Fruit fly (Drosophila melanogaster) whole organism, pupa: Measurements from ENCODE around the gene CG9592.

ENCODE experiments used
- CG10348 ChIP-seq: fragments of 200-800 bp; sonication (Bioruptor generic); IDR thresholded peaks from 2 replicates; pipeline ENCODE4 v1.3.6; 2022; ENCODE audit warnings: missing biosample characterization, missing genetic modification characterization
- CG12605 ChIP-seq: fragments of 200-800 bp; sonication (Bioruptor generic); IDR thresholded peaks from 2 replicates; pipeline ENCODE4 v1.3.6; 2022; ENCODE audit warnings: missing biosample characterization, missing genetic modification characterization
- CG13204 ChIP-seq: fragments of 200-800 bp; sonication (Bioruptor generic); optimal IDR thresholded peaks from 2 replicates; lab custom pipeline; 2018; ENCODE audit warnings: missing biosample characterization, mild to moderate bottlenecking, missing genetic modification characterization, moderate library complexity
- CG14655 ChIP-seq: fragments of 200-800 bp; sonication (Bioruptor generic); optimal IDR thresholded peaks from 3 replicates; lab custom pipeline; 2017; ENCODE audit warnings: mild to moderate bottlenecking, missing biosample characterization, missing genetic modification reagents, missing genetic modification characterization
- CG15710 ChIP-seq: fragments of 200-800 bp; sonication (Bioruptor generic); optimal IDR thresholded peaks from 2 replicates; lab custom pipeline; 2018; ENCODE audit warnings: missing biosample characterization, mild to moderate bottlenecking, missing genetic modification characterization, moderate library complexity
- CG17806 ChIP-seq: fragments of 200-800 bp; sonication (Bioruptor generic); optimal IDR thresholded peaks from 2 replicates; lab custom pipeline; 2018; ENCODE audit warnings: missing biosample characterization, mild to moderate bottlenecking, missing genetic modification characterization, moderate library complexity
- CG32121 ChIP-seq: fragments of 200-800 bp; sonication (Bioruptor generic); IDR thresholded peaks from 2 replicates; pipeline ENCODE4 v1.3.6; 2022; ENCODE audit warnings: missing biosample characterization, missing genetic modification characterization
- CG34367 ChIP-seq: fragments of 200-800 bp; sonication (Bioruptor generic); optimal IDR thresholded peaks from 2 replicates; lab custom pipeline; 2018; ENCODE audit warnings: missing biosample characterization, mild to moderate bottlenecking, missing genetic modification characterization
- CG4496 ChIP-seq: fragments of 200-800 bp; sonication (Bioruptor generic); IDR thresholded peaks from 3 replicates; pipeline ENCODE4 v1.3.6; 2022; ENCODE audit warnings: missing biosample characterization, missing genetic modification characterization
- CG8159 ChIP-seq: fragments of 200-800 bp; sonication (Bioruptor generic); optimal IDR thresholded peaks from 3 replicates; lab custom pipeline; 2018; ENCODE audit warnings: missing biosample characterization, mild to moderate bottlenecking, missing genetic modification characterization, moderate library complexity
- CG8301 ChIP-seq: fragments of 200-800 bp; sonication (Bioruptor generic); optimal IDR thresholded peaks from 2 replicates; lab custom pipeline; 2018; ENCODE audit warnings: missing biosample characterization, mild to moderate bottlenecking, missing genetic modification characterization
- CG9948 ChIP-seq: fragments of 200-800 bp; sonication (Bioruptor generic); optimal IDR thresholded peaks from 2 replicates; lab custom pipeline; 2018; ENCODE audit warnings: missing biosample characterization, mild to moderate bottlenecking, missing genetic modification characterization, moderate library complexity
- D1 ChIP-seq: fragments of 200-800 bp; sonication (Bioruptor generic); optimal IDR thresholded peaks from 2 replicates; lab custom pipeline; 2018; ENCODE audit warnings: missing biosample characterization, mild to moderate bottlenecking, missing genetic modification characterization, moderate library complexity
- EcR ChIP-seq: fragments of 200-800 bp; sonication (Bioruptor generic); optimal IDR thresholded peaks from 3 replicates; lab custom pipeline; 2019; ENCODE audit warnings: missing biosample characterization, missing genetic modification characterization, mild to moderate bottlenecking, moderate library complexity, missing genetic modification reagents
- Ets98B ChIP-seq: fragments of 200-800 bp; sonication (Bioruptor generic); IDR thresholded peaks from 2 replicates; pipeline ENCODE4 v1.3.6; 2022; ENCODE audit warnings: missing biosample characterization, missing genetic modification characterization
- Pif1A ChIP-seq: fragments of 200-800 bp; sonication (Bioruptor generic); optimal IDR thresholded peaks from 3 replicates; lab custom pipeline; 2016; ENCODE audit warnings: missing biosample characterization, missing genetic modification characterization
- Pif1B ChIP-seq: fragments of 200-800 bp; sonication (Bioruptor generic); optimal IDR thresholded peaks from 3 replicates; lab custom pipeline; 2016; ENCODE audit warnings: missing biosample characterization, missing genetic modification characterization
- Snoo ChIP-seq: fragments of 200-800 bp; sonication (Bioruptor generic); optimal IDR thresholded peaks from 3 replicates; lab custom pipeline; 2017; ENCODE audit warnings: missing biosample characterization, mild to moderate bottlenecking, missing genetic modification characterization, inconsistent platforms
- fd96Ca ChIP-seq: fragments of 200-800 bp; sonication (Bioruptor generic); IDR thresholded peaks from 3 replicates; pipeline ENCODE4 v1.3.6; 2022; ENCODE audit warnings: missing biosample characterization, missing genetic modification characterization
- gl ChIP-seq: fragments of 200-800 bp; sonication (Bioruptor generic); optimal IDR thresholded peaks from 2 replicates; lab custom pipeline; 2018; ENCODE audit warnings: missing biosample characterization, mild to moderate bottlenecking, missing genetic modification characterization
- rn ChIP-seq: fragments of 200-800 bp; sonication (Bioruptor generic); IDR thresholded peaks from 2 replicates; pipeline ENCODE4 v1.3.6; 2022; ENCODE audit warnings: missing biosample characterization, missing genetic modification characterization

Gene CG9592

DNA sequence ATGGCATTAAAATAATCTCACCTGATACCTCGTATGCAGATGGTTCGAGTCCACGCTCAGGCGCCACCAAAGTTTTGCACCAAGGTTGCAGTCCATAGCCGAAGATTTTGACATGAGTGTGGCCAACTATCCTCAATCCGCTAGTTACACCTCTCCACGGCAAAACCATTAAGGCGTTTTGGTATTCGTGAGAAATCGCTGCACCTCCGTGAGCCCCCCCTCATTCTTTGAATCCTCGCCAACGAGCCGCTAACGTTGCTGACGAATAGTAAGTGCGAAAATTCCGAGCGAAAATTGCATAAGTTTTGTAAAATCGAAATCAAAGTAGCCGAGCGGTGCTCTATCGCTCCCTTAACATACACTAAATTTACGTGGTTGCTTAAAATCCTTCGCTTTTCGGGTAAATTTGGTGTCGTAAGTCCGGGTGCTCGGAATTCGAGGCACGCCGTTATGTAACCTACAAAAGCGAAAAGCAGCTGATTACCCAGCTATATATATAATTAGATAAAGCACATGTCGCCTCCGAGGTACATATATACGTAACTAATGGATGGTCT is 19.9 kb downstream of the CG9592 start, which contains the start of gene Mpcp2:
Mpcp2 (plus strand) TSS at position 217 of the 557 bp plus-strand sequence.
- TF ChIP-seq CG12605 (GFP tag; lab: Robert Waterston, UW) (0 out of 2 replicates have a peak, but pooled peaks have one; percentile 8), gl (no peak), D1 (tag; lab: Kevin White, UChicago) (peak; percentile 89), CG4496 (GFP tag; lab: Robert Waterston, UW) (peak; percentile 42; the same call in 1 of the 3 replicates), EcR (GFP tag; lab: Kevin White, UChicago) (peak; percentile 32), Ets98B (GFP tag; lab: Robert Waterston, UW) (peak; percentile 6; the same call in 1 of the 2 replicates), fd96Ca (GFP tag; lab: Robert Waterston, UW) (no peak), Pif1B (GFP tag; lab: Kevin White, UChicago) (no peak)

- no peak for TF ChIP-seq Snoo (tag; lab: Kevin White, UChicago)
- TF ChIP-seq CG34367 (tag; lab: Kevin White, UChicago): peak; percentile 68
- TF ChIP-seq CG9948 (tag; lab: Kevin White, UChicago): peak; percentile 31
- TF ChIP-seq EcR (GFP tag; lab: Kevin White, UChicago): peak; percentile 21
- 0 out of 2 replicates have a peak, but pooled peaks have one; percentile 25 for TF ChIP-seq rn (GFP tag; lab: Robert Waterston, UW)
- no peak for TF ChIP-seq CG10348 (GFP tag; lab: Robert Waterston, UW)
- TF ChIP-seq CG4496 (GFP tag; lab: Robert Waterston, UW): peak; percentile 85; the same call in 2 of the 3 replicates
- no peak for TF ChIP-seq fd96Ca (GFP tag; lab: Robert Waterston, UW)
- peak; percentile 61 for TF ChIP-seq CG13204 (GFP tag; lab: Kevin White, UChicago)
- TF ChIP-seq Ets98B (GFP tag; lab: Robert Waterston, UW): peak; percentile 70
- peak; percentile 86 for TF ChIP-seq gl
- peak; percentile 45 for TF ChIP-seq CG8301 (tag; lab: Kevin White, UChicago)
- TF ChIP-seq CG32121: peak; percentile 67
- no peak for TF ChIP-seq D1 (tag; lab: Kevin White, UChicago)
- TF ChIP-seq CG8159 (tag; lab: Kevin White, UChicago): peak; percentile 69
- peak; percentile 59 for TF ChIP-seq CG17806 (tag; lab: Kevin White, UChicago)
- peak; percentile 12; the same call in 1 of the 2 replicates for TF ChIP-seq CG12605 (GFP tag; lab: Robert Waterston, UW)
- peak; percentile 45 for TF ChIP-seq Pif1B (GFP tag; lab: Kevin White, UChicago)
- peak; percentile 70 for TF ChIP-seq Pif1A (GFP tag; lab: Kevin White, UChicago)
- TF ChIP-seq CG14655 (GFP tag; lab: Kevin White, UChicago): peak; percentile 75
- TF ChIP-seq CG15710 (tag; lab: Kevin White, UChicago): peak; percentile 64
- TF ChIP-seq, all 21 proteins: peak for 17
Observed at dm6 chr3L:14543971-14544655, 26.5 kb downstream of the CG9592 start.

DNA sequence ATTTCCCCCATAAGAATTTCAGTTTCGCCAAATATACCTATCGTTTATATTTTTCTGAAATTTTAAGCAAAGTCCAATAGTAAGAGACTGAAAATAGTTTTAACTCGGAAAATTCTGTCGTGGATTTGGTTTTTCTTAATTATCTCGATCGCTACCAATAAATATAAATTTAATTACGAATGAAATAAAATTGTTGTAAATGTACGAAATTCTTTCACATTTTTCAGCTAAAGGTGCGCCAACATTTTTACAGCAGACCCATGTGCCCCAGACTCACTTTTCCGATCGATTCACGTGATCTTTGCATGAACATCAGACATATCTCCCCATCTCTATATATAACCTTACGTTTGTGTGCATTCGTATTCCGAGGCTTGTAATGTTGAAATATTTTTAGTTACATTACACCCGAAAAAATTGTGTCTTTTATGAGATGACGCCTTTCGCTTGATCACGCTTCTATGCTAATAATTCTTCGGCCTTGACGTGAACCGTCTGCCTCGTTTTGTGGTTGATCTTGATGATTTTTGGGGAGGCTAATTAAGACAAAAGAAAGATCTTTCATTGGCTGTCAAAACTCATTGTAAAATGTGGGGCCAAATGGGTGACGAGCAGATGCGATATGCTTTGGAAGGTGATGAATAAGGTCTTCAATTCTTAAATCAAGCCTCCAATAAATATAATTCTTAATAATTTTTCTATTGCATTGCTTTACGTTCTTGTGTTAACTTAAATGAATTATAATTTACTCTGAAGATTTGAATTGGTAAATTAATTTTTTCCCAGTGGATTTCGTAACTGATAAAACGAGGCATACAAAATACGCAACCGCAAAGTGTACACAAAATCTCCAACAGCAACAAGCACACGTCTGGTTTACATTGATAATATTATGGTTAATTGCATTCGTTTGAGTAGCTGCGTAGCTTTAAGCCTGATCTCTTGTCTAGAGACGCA is 27.6 kb downstream of the CG9592 start:
- no peak for TF ChIP-seq rn (GFP tag; lab: Robert Waterston, UW)
- TF ChIP-seq Pif1A (GFP tag; lab: Kevin White, UChicago): peak; percentile 40
- TF ChIP-seq CG15710 (tag; lab: Kevin White, UChicago): peak; percentile 31
- TF ChIP-seq CG9948 (tag; lab: Kevin White, UChicago): peak; percentile 44
- TF ChIP-seq Ets98B (GFP tag; lab: Robert Waterston, UW): no peak
- TF ChIP-seq CG8301 (tag; lab: Kevin White, UChicago): peak; percentile 22
- TF ChIP-seq CG17806 (tag; lab: Kevin White, UChicago): peak; percentile 25
- peak; percentile 38 for TF ChIP-seq Snoo (tag; lab: Kevin White, UChicago)
- peak; percentile 62 for TF ChIP-seq CG14655 (GFP tag; lab: Kevin White, UChicago)
- TF ChIP-seq D1 (tag; lab: Kevin White, UChicago): peak; percentile 64
- peak; percentile 49 for TF ChIP-seq CG8159 (tag; lab: Kevin White, UChicago)
- TF ChIP-seq gl: no peak
- TF ChIP-seq, all 21 proteins: peak for 9

dm6 chr3L:14546918-14547533 is 29.4 kb downstream of the CG9592 start:
- TF ChIP-seq gl (no peak), EcR (GFP tag; lab: Kevin White, UChicago) (peak; percentile 0)
